Worm (Caenorhabditis elegans) whole organism, young adult: Measurements from ENCODE around the gene Y39B6A.42.

Experiments used
- F10E7.11 ChIP-seq: sonication (generic microtip); optimal IDR thresholded peaks from 2 replicates; lab custom pipeline; 2017; ENCODE audit warnings: mild to moderate bottlenecking, missing genetic modification characterization, moderate library complexity, missing compliant biosample characterization
- F23B12.7 ChIP-seq: sonication (generic microtip); optimal IDR thresholded peaks from 2 replicates; lab custom pipeline; 2017; ENCODE audit warnings: missing genetic modification characterization, mild to moderate bottlenecking, missing compliant biosample characterization, antibody characterized with exemption, moderate library complexity; ENCODE audit not compliant: insufficient read depth
- F37B4.10 ChIP-seq: fragments of 200-800 bp; sonication (Bioruptor generic); IDR thresholded peaks from 2 replicates; pipeline ENCODE4 v1.3.6; 2022; ENCODE audit warnings: missing genetic modification characterization, missing compliant biosample characterization
- F57C9.4 ChIP-seq: sonication (generic microtip); optimal IDR thresholded peaks from 2 replicates; lab custom pipeline; 2017; ENCODE audit warnings: mild to moderate bottlenecking, missing genetic modification characterization, missing compliant biosample characterization
- T07F8.4 ChIP-seq: sonication (generic microtip); optimal IDR thresholded peaks from 2 replicates; lab custom pipeline; 2016; ENCODE audit warnings: mild to moderate bottlenecking, missing genetic modification characterization, moderate library complexity, missing compliant biosample characterization
- ama-1 ChIP-seq, 3 experiments: fragments of 150-350 bp in 1 of 3; sonication (generic microtip) in 2 of 3; optimal IDR thresholded peaks; 2 replicates each; lab custom pipeline; 2014 to 2018; ENCODE audit warnings: missing biosample characterization in 2 of 3, missing genetic modification characterization in 2 of 3, missing genetic modification reagents in 2 of 3
- ceh-91 ChIP-seq: fragments of 200-800 bp; sonication (Bioruptor generic); IDR thresholded peaks from 2 replicates; pipeline ENCODE4 v1.3.6; 2022; ENCODE audit warnings: missing genetic modification reagents, missing genetic modification characterization, missing compliant biosample characterization
- dpl-1 ChIP-seq: fragments of 150-350 bp; optimal IDR thresholded peaks from 2 replicates; lab custom pipeline; 2014; ENCODE audit warnings: missing biosample characterization, missing genetic modification reagents, missing genetic modification characterization
- egl-18 ChIP-seq: fragments of 200-800 bp; sonication (Bioruptor generic); IDR thresholded peaks from 2 replicates; pipeline ENCODE4 v1.3.6; 2022; ENCODE audit warnings: missing genetic modification reagents, missing genetic modification characterization, missing compliant biosample characterization
- hlh-26 ChIP-seq: fragments of 200-800 bp; sonication (Bioruptor generic); conservative IDR thresholded peaks from 2 replicates; pipeline ENCODE4 v1.3.6; 2022; ENCODE audit warnings: missing genetic modification reagents, missing genetic modification characterization, missing compliant biosample characterization
- hmg-1.2 ChIP-seq: fragments of 200-800 bp; sonication (Bioruptor generic); IDR thresholded peaks from 2 replicates; pipeline ENCODE4 v1.3.6; 2022; ENCODE audit warnings: missing genetic modification reagents, missing genetic modification characterization, missing compliant biosample characterization
- lin-35 ChIP-seq, 3 experiments: fragments of 150-350 bp in 2 of 3; sonication (generic microtip) in 1 of 3; optimal IDR thresholded peaks; 2 replicates each; lab custom pipeline; 2014 to 2018; ENCODE audit warnings: missing biosample characterization in 3 of 3, missing genetic modification characterization in 3 of 3, missing genetic modification reagents in 3 of 3
- snpc-4 ChIP-seq, 5 experiments: fragments of 150-350 bp in 1 of 5; sonication (generic microtip) in 4 of 5; optimal IDR thresholded peaks; 2 replicates each; lab custom pipeline; 2014 to 2018; ENCODE audit warnings: missing genetic modification characterization in 5 of 5, missing biosample characterization in 3 of 5, antibody characterized with exemption in 2 of 5, mild to moderate bottlenecking in 2 of 5, missing compliant biosample characterization in 2 of 5, missing genotype in 2 of 5, moderate library complexity in 2 of 5, missing genetic modification reagents in 1 of 5
- ztf-3 ChIP-seq: fragments of 200-800 bp; sonication (Bioruptor generic); optimal IDR thresholded peaks from 2 replicates; lab custom pipeline; 2018; ENCODE audit warnings: mild to moderate bottlenecking, missing genetic modification characterization, missing compliant biosample characterization

- TF ChIP-seq ama-1 (optimal IDR thresholded peaks at IDR 0.05; lab: Kevin White, UChicago) (no peak), ama-1 (GFP tag; optimal IDR thresholded peaks at IDR 0.05; lab: Kevin White, UChicago) (no peak), ztf-3 (GFP tag; lab: Kevin White, UChicago) (no peak), F57C9.4 (tag; lab: Kevin White, UChicago) (no peak), hlh-26 (GFP tag; lab: Robert Waterston, UW) (no peak), F37B4.10 (GFP tag; lab: Robert Waterston, UW) (no peak), T07F8.4 (tag; lab: Kevin White, UChicago) (no peak), dpl-1 (GFP tag; lab: Kevin White, UChicago) (no peak), hmg-1.2 (no peak), snpc-4 (GFP tag; optimal IDR thresholded peaks at IDR 0.05; lab: Kevin White, UChicago) (no peak), snpc-4 (tag; optimal IDR thresholded peaks at IDR 0.05; lab: Kevin White, UChicago) (no peak), egl-18 (GFP tag; lab: Robert Waterston, UW) (no peak), ceh-91 (GFP tag; lab: Robert Waterston, UW) (no peak), F23B12.7 (no peak), F10E7.11 (no peak), lin-35 (GFP tag; optimal IDR thresholded peaks at IDR 0.05; lab: Kevin White, UChicago) (no peak)
Measured at ce11 chrV:19001656-19002055, 32.2 kb upstream of the Y39B6A.42 start, which contains the start of gene Y39B6A.33.
